Worm (Caenorhabditis elegans): ENCODE data around the gene fbxa-56.
A peak's percentile ranks its signal among the peaks of the same experiment; 100 is the strongest.

The fbxa-56 gene

DNA sequence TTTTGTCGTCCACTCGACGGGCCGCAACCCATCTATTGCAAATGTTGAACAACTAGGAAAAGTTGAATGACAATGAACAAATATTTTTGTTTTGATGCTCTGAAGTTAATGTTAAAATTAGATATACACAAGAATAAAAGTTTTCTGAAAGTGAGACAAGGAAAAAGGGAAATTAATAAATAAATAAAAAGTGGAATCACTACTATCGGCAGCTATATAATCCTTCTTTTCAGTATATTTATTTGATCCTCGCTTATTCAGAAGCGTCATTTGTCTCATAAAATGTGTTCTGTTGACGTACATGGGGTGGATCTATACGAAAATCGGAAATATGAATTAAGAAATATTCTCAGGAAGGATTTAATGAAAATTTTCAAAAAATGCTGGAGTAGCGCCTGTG lies 11.6 kb downstream of the fbxa-56 start, which contains the start of gene pef-1:
Gene pef-1, minus strand, starts transcription at position 101 of the 400 bp plus-strand sequence.
- TF ChIP-seq hlh-12 (tag; optimal IDR thresholded peaks at IDR 0.05): no peak
- TF ChIP-seq nfyb-1 (GFP tag; IDR thresholded peaks at IDR 0.05): no peak
- TF ChIP-seq ztf-25 (GFP tag; IDR thresholded peaks at IDR 0.05): no peak
- no peak for TF ChIP-seq F49E8.2 (tag; optimal IDR thresholded peaks at IDR 0.05; ENCODE audit: insufficient read depth)
- no peak for TF ChIP-seq ztf-18 (tag; optimal IDR thresholded peaks at IDR 0.05)
- no peak for TF ChIP-seq him-1 (tag; optimal IDR thresholded peaks at IDR 0.05)
- no peak for TF ChIP-seq lag-1 (GFP tag; IDR thresholded peaks at IDR 0.05)
- TF ChIP-seq aptf-2 (GFP tag; conservative IDR thresholded peaks at IDR 0.05): no peak
- no peak for TF ChIP-seq snpc-1.1 (tag; optimal IDR thresholded peaks at IDR 0.05; ENCODE audit: insufficient read depth)
- no peak for TF ChIP-seq lin-26 (GFP tag; IDR thresholded peaks at IDR 0.05)
- TF ChIP-seq ama-1 (optimal IDR thresholded peaks at IDR 0.05): no peak
- no peak for TF ChIP-seq ama-1 (GFP tag; optimal IDR thresholded peaks at IDR 0.05)
- no peak for TF ChIP-seq athp-1 (tag; optimal IDR thresholded peaks at IDR 0.05)
- TF ChIP-seq K11D2.4 (GFP tag; IDR thresholded peaks at IDR 0.05): no peak
- TF ChIP-seq B0019.2 (GFP tag; conservative IDR thresholded peaks at IDR 0.05): no peak
- TF ChIP-seq ekl-4 (GFP tag; IDR thresholded peaks at IDR 0.05): no peak
- TF ChIP-seq C06A6.2 (GFP tag; conservative IDR thresholded peaks at IDR 0.05): no peak

DNA sequence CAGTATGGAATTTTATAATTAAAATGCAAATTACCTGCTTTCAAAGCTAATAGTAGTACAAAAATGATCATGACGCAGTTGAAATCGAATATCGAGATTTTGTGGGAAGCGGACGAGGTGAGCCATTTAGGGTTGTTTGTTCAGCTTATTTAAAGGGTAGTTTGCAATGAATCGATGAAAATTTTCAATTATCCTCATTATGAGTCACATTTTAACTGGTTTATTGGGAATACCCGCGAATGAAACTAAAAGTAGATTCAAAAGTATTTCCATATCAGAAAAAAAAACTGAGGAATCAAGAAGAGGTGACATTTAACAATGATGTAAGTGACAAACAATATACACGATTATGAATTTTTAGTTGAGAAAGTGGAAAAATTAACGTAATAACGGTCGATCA lies 18.5 kb downstream of the fbxa-56 start, which contains the start of gene F23H11.7:
Gene F23H11.7, minus strand, starts transcription at position 101 of the 400 bp plus-strand sequence.
- no peak for TF ChIP-seq rcor-1 (GFP tag; IDR thresholded peaks at IDR 0.05)
- no peak for TF ChIP-seq snpc-1.3 (tag; optimal IDR thresholded peaks at IDR 0.05; ENCODE audit: insufficient read depth)
- TF ChIP-seq Y53G8AR.9 (GFP tag; conservative IDR thresholded peaks at IDR 0.05): no peak
- TF ChIP-seq Y53F4B.3 (GFP tag; IDR thresholded peaks at IDR 0.05): no peak
- TF ChIP-seq F55B11.4 (tag; optimal IDR thresholded peaks at IDR 0.05; ENCODE audit: borderline replicate concordance, insufficient read depth): no peak
- TF ChIP-seq cebp-2 (GFP tag; IDR thresholded peaks at IDR 0.05): no peak
- TF ChIP-seq egl-44 (GFP tag; IDR thresholded peaks at IDR 0.05): no peak
- TF ChIP-seq B0019.2 (GFP tag; conservative IDR thresholded peaks at IDR 0.05): no peak
- TF ChIP-seq lsl-1 (GFP tag; optimal IDR thresholded peaks at IDR 0.05): no peak
- no peak for TF ChIP-seq hlh-26 (GFP tag; conservative IDR thresholded peaks at IDR 0.05)

DNA sequence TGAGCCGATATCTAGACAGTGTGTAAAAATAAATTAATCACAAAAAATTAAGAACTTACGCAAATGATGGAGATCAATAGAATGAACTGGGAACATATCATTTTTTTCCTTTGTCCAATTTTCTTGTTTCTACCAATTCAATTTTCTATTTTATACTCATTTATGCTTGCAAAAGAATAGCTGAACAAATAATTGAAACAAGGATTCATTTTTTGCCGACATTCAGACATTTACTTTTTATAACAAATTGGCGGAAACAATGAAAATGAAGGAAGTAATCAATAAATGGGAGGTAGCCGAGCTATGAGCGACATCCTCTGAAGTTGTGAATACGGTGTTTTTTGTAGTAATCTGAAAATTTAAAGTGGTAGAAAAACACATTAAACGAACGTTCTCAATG lies 21.0 kb downstream of the fbxa-56 start, which contains the start of gene idpp-13:
Gene idpp-13, minus strand, starts transcription at position 101 of the 400 bp plus-strand sequence.
- TF ChIP-seq sdz-38 (tag; optimal IDR thresholded peaks at IDR 0.05) (no peak), gei-17 (GFP tag; optimal IDR thresholded peaks at IDR 0.05) (no peak), snpc-3.4 (tag; optimal IDR thresholded peaks at IDR 0.05) (no peak), F37B4.10 (GFP tag; IDR thresholded peaks at IDR 0.05) (no peak), tbx-9 (tag; optimal IDR thresholded peaks at IDR 0.05; ENCODE audit: borderline replicate concordance) (no peak), nhr-90 (tag; optimal IDR thresholded peaks at IDR 0.05) (no peak)

DNA sequence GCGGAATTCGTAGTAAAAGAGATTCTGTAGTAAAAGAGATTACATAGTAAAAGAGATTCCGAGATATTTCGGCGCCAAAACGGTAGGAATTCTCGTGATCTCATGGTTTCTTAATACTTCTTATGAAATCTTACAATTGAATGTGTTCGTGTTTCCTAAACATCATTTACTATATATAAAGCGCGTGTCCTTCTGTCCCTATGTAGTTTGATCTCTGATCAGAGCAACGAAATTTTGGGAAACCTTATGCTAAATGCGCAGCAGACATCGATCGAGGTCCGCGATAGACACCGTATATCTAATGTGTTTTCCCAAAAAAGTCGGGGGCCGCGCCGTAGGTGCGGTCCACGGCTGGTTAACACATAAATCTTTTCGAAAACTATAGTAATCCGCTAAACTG lies 25.1 kb downstream of the fbxa-56 start:
- TF ChIP-seq pbrm-1 (GFP tag; IDR thresholded peaks at IDR 0.05): 0 out of 2 replicates have a peak, but pooled peaks have one; percentile 19
- peak; percentile 65; the same call in 1 of the 2 replicates for TF ChIP-seq attf-6 (GFP tag; IDR thresholded peaks at IDR 0.05)
- peak; percentile 64 for TF ChIP-seq snpc-1.1 (tag; optimal IDR thresholded peaks at IDR 0.05; ENCODE audit: insufficient read depth)
- peak; percentile 31; the same call in 1 of the 2 replicates for TF ChIP-seq hmg-1.2 (GFP tag; IDR thresholded peaks at IDR 0.05)
- peak; percentile 30 for TF ChIP-seq snpc-4 (GFP tag; optimal IDR thresholded peaks at IDR 0.05)
- peak in 1 of 4 experiments; percentile 90 for TF ChIP-seq snpc-4 (tag; optimal IDR thresholded peaks at IDR 0.05)
